Fruit fly (Drosophila melanogaster): ENCODE results near the gene Sf3b3.

The Sf3b3 gene

dm6 chr3L:857063-858015 is 24.2 kb upstream of the Sf3b3 start, which contains the start of gene dpr20 (continued):
- TF ChIP-seq CG1621 (tag; optimal IDR thresholded peaks at IDR 0.05) (peak; percentile 74), CG8319 (GFP tag; optimal IDR thresholded peaks at IDR 0.05) (peak; percentile 36), spab (GFP tag; optimal IDR thresholded peaks at IDR 0.05) (peak; percentile 68), Lpt (GFP tag; optimal IDR thresholded peaks at IDR 0.05) (peak; percentile 48), CG10631 (GFP tag; optimal IDR thresholded peaks at IDR 0.05) (peak; percentile 65), CG6808 (GFP tag; optimal IDR thresholded peaks at IDR 0.05) (peak; percentile 65), lz (GFP tag; optimal IDR thresholded peaks at IDR 0.05) (peak; percentile 61), Sox15 (GFP tag; optimal IDR thresholded peaks at IDR 0.05) (peak; percentile 33), vri (GFP tag; optimal IDR thresholded peaks at IDR 0.05) (no peak), salr (GFP tag; optimal IDR thresholded peaks at IDR 0.05) (peak; percentile 38 to 55), svp (GFP tag) (peak; percentile 71), Smox (GFP tag; optimal IDR thresholded peaks at IDR 0.05) (peak; percentile 51), CG16779 (tag; optimal IDR thresholded peaks at IDR 0.05) (peak; percentile 32), pdm3 (GFP tag; optimal IDR thresholded peaks at IDR 0.05) (peak; percentile 76), CG6276 (GFP tag; optimal IDR thresholded peaks at IDR 0.05) (peak; percentile 84), Ets21C (GFP tag; optimal IDR thresholded peaks at IDR 0.05) (peak; percentile 37), Ets96B (tag; optimal IDR thresholded peaks at IDR 0.05) (peak; percentile 79), Blimp-1 (GFP tag; optimal IDR thresholded peaks at IDR 0.05) (no peak), dsx (GFP tag; optimal IDR thresholded peaks at IDR 0.05; ENCODE audit: poor library complexity, severe bottlenecking) (peak; percentile 78), esn (GFP tag; optimal IDR thresholded peaks at IDR 0.05) (peak; percentile 66), Hr4 (GFP tag; optimal IDR thresholded peaks at IDR 0.05) (peak; percentile 84), CG11902 (GFP tag; optimal IDR thresholded peaks at IDR 0.05) (peak; percentile 52), achi (GFP tag; optimal IDR thresholded peaks at IDR 0.05) (peak; percentile 78), CG31627 (GFP tag; optimal IDR thresholded peaks at IDR 0.05) (peak; percentile 64), net (GFP tag; optimal IDR thresholded peaks at IDR 0.05) (peak; percentile 71), fkh (GFP tag; optimal IDR thresholded peaks at IDR 0.05) (peak; percentile 8), eg (GFP tag; IDR thresholded peaks at IDR 0.05) (peak; percentile 96), CG34406 (GFP tag; optimal IDR thresholded peaks at IDR 0.05) (peak; percentile 44), CG3919 (GFP tag; optimal IDR thresholded peaks at IDR 0.05) (peak; percentile 87), topi (GFP tag; optimal IDR thresholded peaks at IDR 0.05) (peak; percentile 75), CG10669 (GFP tag; optimal IDR thresholded peaks at IDR 0.05) (peak; percentile 80), Eip93F (GFP tag; optimal IDR thresholded peaks at IDR 0.05) (no peak)

DNA sequence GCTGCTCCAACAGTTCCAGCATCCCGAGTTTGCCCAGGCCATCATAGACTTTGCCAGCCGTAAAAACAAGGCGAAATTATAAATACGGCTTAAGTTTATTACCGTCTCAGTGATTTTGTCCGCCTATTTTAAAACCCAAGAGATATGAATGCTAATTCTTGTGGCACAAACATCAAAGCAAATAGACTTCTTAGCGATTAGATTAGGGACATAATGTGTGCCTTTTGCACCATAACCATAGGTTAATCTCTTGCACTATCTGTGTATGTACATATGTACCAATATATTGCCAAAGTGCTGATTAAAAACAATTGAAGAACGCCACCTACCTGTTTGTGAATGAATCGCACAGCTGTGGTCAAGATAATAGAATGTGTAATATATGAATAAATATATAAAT is 19.1 kb upstream of the Sf3b3 start:
- TF ChIP-seq svp (GFP tag): peak; percentile 3
- TF ChIP-seq Hr38 (GFP tag; optimal IDR thresholded peaks at IDR 0.05): no peak

DNA sequence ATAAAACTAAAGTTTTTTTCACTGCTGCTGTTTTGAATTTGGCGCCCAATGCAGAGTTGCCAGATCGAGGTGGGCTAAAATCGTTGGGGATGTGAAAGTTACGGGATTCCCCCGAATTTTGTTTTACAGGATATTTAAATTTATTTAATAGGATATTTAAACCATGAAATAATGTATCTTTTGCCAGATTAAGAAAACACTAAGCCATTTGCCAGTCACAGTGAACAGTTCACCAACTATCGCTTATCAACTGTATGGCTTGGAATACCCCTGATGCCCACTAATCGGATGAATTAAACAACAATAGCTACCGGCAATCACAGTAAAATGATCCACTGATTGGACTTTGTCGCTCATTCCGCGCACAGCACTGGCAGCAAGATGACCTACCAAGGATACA is 17.9 kb upstream of the Sf3b3 start, which contains the start of gene Dci:
Gene Dci, plus strand, starts transcription at position 286 of the 400 bp plus-strand sequence.
- TF ChIP-seq topi (GFP tag; optimal IDR thresholded peaks at IDR 0.05): peak; percentile 74
- TF ChIP-seq Met (GFP tag; optimal IDR thresholded peaks at IDR 0.05): no peak
- peak; percentile 51 for TF ChIP-seq Sox102F (GFP tag; optimal IDR thresholded peaks at IDR 0.05)
- no peak for TF ChIP-seq CG10669 (GFP tag; optimal IDR thresholded peaks at IDR 0.05)
- peak; percentile 4 for TF ChIP-seq fd59A (GFP tag; optimal IDR thresholded peaks at IDR 0.05)
- TF ChIP-seq Lpt (GFP tag; optimal IDR thresholded peaks at IDR 0.05): no peak
- TF ChIP-seq Ets96B (tag; optimal IDR thresholded peaks at IDR 0.05): no peak
- TF ChIP-seq CG4318 (GFP tag; optimal IDR thresholded peaks at IDR 0.05): no peak
- no peak for TF ChIP-seq Gug (GFP tag; IDR thresholded peaks at IDR 0.05)
- peak; percentile 16 for TF ChIP-seq CG7368 (GFP tag; optimal IDR thresholded peaks at IDR 0.05)
- peak; percentile 40 for TF ChIP-seq CG11762 (GFP tag; optimal IDR thresholded peaks at IDR 0.05; ENCODE audit: insufficient read depth)
- no peak for TF ChIP-seq CG16779 (tag; optimal IDR thresholded peaks at IDR 0.05)
- TF ChIP-seq CG8119 (GFP tag; IDR thresholded peaks at IDR 0.05): no peak; the same call in 2 of the 3 replicates
- TF ChIP-seq CG1621 (tag; optimal IDR thresholded peaks at IDR 0.05): peak; percentile 2
- TF ChIP-seq fkh (GFP tag; optimal IDR thresholded peaks at IDR 0.05): no peak
- peak; percentile 77 for TF ChIP-seq esn (GFP tag; optimal IDR thresholded peaks at IDR 0.05)
- peak; percentile 13 for TF ChIP-seq CG11902 (GFP tag; optimal IDR thresholded peaks at IDR 0.05)
- peak; percentile 61 for TF ChIP-seq Smox (GFP tag; optimal IDR thresholded peaks at IDR 0.05)
- no peak for TF ChIP-seq Hr38 (GFP tag; optimal IDR thresholded peaks at IDR 0.05)
- peak; percentile 5 for TF ChIP-seq dac (GFP tag; optimal IDR thresholded peaks at IDR 0.05)
- TF ChIP-seq dsx (GFP tag; optimal IDR thresholded peaks at IDR 0.05; ENCODE audit: poor library complexity, severe bottlenecking): peak; percentile 56
- TF ChIP-seq CG3919 (GFP tag; optimal IDR thresholded peaks at IDR 0.05): peak; percentile 60
- peak; percentile 48 for TF ChIP-seq CG6792 (GFP tag; optimal IDR thresholded peaks at IDR 0.05)
- TF ChIP-seq CG8632 (GFP tag; optimal IDR thresholded peaks at IDR 0.05): no peak
- TF ChIP-seq spab (GFP tag; optimal IDR thresholded peaks at IDR 0.05): no peak
- TF ChIP-seq CG34406 (GFP tag; optimal IDR thresholded peaks at IDR 0.05): no peak
